Worm (Caenorhabditis elegans) whole organism, L1 larva: ENCODE results near the gene vha-13.

Source experiments
- C04F5.9 ChIP-seq: sonication (generic microtip); optimal IDR thresholded peaks from 2 replicates; lab custom pipeline; 2016; ENCODE audit warnings: missing genetic modification characterization, missing compliant biosample characterization
- C16A3.4 ChIP-seq: fragments of 150-350 bp; optimal IDR thresholded peaks from 2 replicates; lab custom pipeline; 2014; ENCODE audit warnings: missing biosample characterization, missing genetic modification characterization
- aha-1 ChIP-seq: fragments of 150-350 bp; optimal IDR thresholded peaks from 2 replicates; lab custom pipeline; 2014; ENCODE audit warnings: missing biosample characterization, missing genetic modification characterization
- alr-1 ChIP-seq: fragments of 200-800 bp; sonication (Bioruptor generic); optimal IDR thresholded peaks from 2 replicates; lab custom pipeline; 2018; ENCODE audit warnings: borderline replicate concordance, mild to moderate bottlenecking, missing genetic modification characterization, missing compliant biosample characterization
- aly-2 ChIP-seq: fragments of 150-350 bp; optimal IDR thresholded peaks from 2 replicates; lab custom pipeline; 2014; ENCODE audit warnings: missing biosample characterization, missing genetic modification characterization
- ama-1 ChIP-seq: fragments of 150-350 bp; optimal IDR thresholded peaks from 2 replicates; lab custom pipeline; 2014
- ceh-8 ChIP-seq: fragments of 200-800 bp; sonication (Bioruptor generic); optimal IDR thresholded peaks from 2 replicates; lab custom pipeline; 2018; ENCODE audit warnings: mild to moderate bottlenecking, missing genetic modification characterization, moderate library complexity, missing compliant biosample characterization
- ceh-88 ChIP-seq: fragments of 200-800 bp; sonication (Bioruptor generic); IDR thresholded peaks from 2 replicates; pipeline ENCODE4 v1.3.6; 2022; ENCODE audit warnings: missing genetic modification characterization, missing compliant biosample characterization
- ces-1 ChIP-seq: fragments of 150-350 bp; optimal IDR thresholded peaks from 2 replicates; lab custom pipeline; 2014; ENCODE audit warnings: missing biosample characterization, missing genetic modification reagents, missing genetic modification characterization
- dpl-1 ChIP-seq, 3 experiments: fragments of 150-350 bp in 2 of 3; sonication (generic microtip) in 1 of 3; optimal IDR thresholded peaks; 2 replicates each; lab custom pipeline; 2014 to 2017; ENCODE audit warnings: missing biosample characterization in 3 of 3, missing genetic modification characterization in 3 of 3, missing genetic modification reagents in 3 of 3
- dsc-1 ChIP-seq: sonication (generic microtip); optimal IDR thresholded peaks from 2 replicates; lab custom pipeline; 2016; ENCODE audit warnings: mild to moderate bottlenecking, missing genetic modification characterization, missing compliant biosample characterization
- efl-1 ChIP-seq, 4 experiments: fragments of 150-350 bp; optimal IDR thresholded peaks in 3 of 4; peaks in 1 of 4; 1 replicate in 1 of 4; 2 replicates in 3 of 4; lab custom pipeline; 2014; ENCODE audit warnings: missing biosample characterization in 2 of 4, missing genetic modification characterization in 2 of 4, missing genetic modification reagents in 2 of 4
- elt-2 ChIP-seq: sonication (generic microtip); optimal IDR thresholded peaks from 2 replicates; lab custom pipeline; 2016; ENCODE audit warnings: missing genetic modification characterization, mild to moderate bottlenecking, inconsistent platforms, missing compliant biosample characterization, missing genetic modification reagents
- fkh-10 ChIP-seq: sonication (generic microtip); optimal IDR thresholded peaks from 2 replicates; lab custom pipeline; 2017; ENCODE audit warnings: missing biosample characterization, missing genetic modification reagents, missing genetic modification characterization
- fkh-8 ChIP-seq: sonication (generic microtip); optimal IDR thresholded peaks from 2 replicates; lab custom pipeline; 2016; ENCODE audit warnings: mild to moderate bottlenecking, missing genetic modification characterization, missing compliant biosample characterization
- hlh-4 ChIP-seq: sonication (generic microtip); optimal IDR thresholded peaks from 2 replicates; lab custom pipeline; 2016; ENCODE audit warnings: mild to moderate bottlenecking, missing genetic modification characterization, missing compliant biosample characterization
- hpl-2 ChIP-seq: fragments of 150-350 bp; optimal IDR thresholded peaks from 2 replicates; lab custom pipeline; 2014; ENCODE audit warnings: missing biosample characterization, missing genetic modification reagents, missing genetic modification characterization
- lin-14 ChIP-seq: fragments of 200-800 bp; sonication (Bioruptor generic); optimal IDR thresholded peaks from 2 replicates; lab custom pipeline; 2018; ENCODE audit warnings: mild to moderate bottlenecking, missing genetic modification characterization, moderate library complexity, missing compliant biosample characterization
- lin-35 ChIP-seq, 2 experiments: fragments of 150-350 bp; optimal IDR thresholded peaks; 2 replicates each; lab custom pipeline; 2014; ENCODE audit warnings: missing biosample characterization in 2 of 2, missing genetic modification characterization in 2 of 2, missing genetic modification reagents in 2 of 2
- lin-39 ChIP-seq: fragments of 150-350 bp; optimal IDR thresholded peaks from 2 replicates; lab custom pipeline; 2014; ENCODE audit warnings: missing biosample characterization, missing genetic modification reagents, missing genetic modification characterization
- lsy-2 ChIP-seq, 2 experiments: fragments of 150-350 bp; optimal IDR thresholded peaks; 2 replicates each; lab custom pipeline; 2014; ENCODE audit warnings: missing biosample characterization in 2 of 2, missing genetic modification characterization in 2 of 2
- mdl-1 ChIP-seq, 2 experiments: fragments of 150-350 bp; optimal IDR thresholded peaks; 2 replicates each; lab custom pipeline; 2014 to 2017; ENCODE audit warnings: missing biosample characterization in 2 of 2, missing genetic modification characterization in 2 of 2, inconsistent platforms in 1 of 2
- mef-2 ChIP-seq: fragments of 150-350 bp; optimal IDR thresholded peaks from 2 replicates; lab custom pipeline; 2014; ENCODE audit warnings: missing biosample characterization, missing genetic modification characterization
- mep-1 ChIP-seq: fragments of 150-350 bp; optimal IDR thresholded peaks from 2 replicates; lab custom pipeline; 2014; ENCODE audit warnings: missing biosample characterization, missing genetic modification characterization
- nhr-11 ChIP-seq: fragments of 150-350 bp; optimal IDR thresholded peaks from 2 replicates; lab custom pipeline; 2014; ENCODE audit warnings: missing biosample characterization, missing genetic modification characterization
- nhr-12 ChIP-seq: sonication (generic microtip); optimal IDR thresholded peaks from 2 replicates; lab custom pipeline; 2017; ENCODE audit warnings: missing biosample characterization, missing genetic modification characterization
- nhr-20 ChIP-seq: sonication (generic microtip); optimal IDR thresholded peaks from 2 replicates; lab custom pipeline; 2016; ENCODE audit warnings: mild to moderate bottlenecking, missing genetic modification characterization, missing compliant biosample characterization
- nhr-237 ChIP-seq: fragments of 150-350 bp; optimal IDR thresholded peaks from 2 replicates; lab custom pipeline; 2014; ENCODE audit warnings: missing biosample characterization, missing genetic modification characterization
- nhr-28 ChIP-seq: fragments of 150-350 bp; optimal IDR thresholded peaks from 2 replicates; lab custom pipeline; 2014; ENCODE audit warnings: missing biosample characterization, missing genetic modification characterization
- nhr-47 ChIP-seq: sonication (generic microtip); optimal IDR thresholded peaks from 2 replicates; lab custom pipeline; 2016; ENCODE audit warnings: mild to moderate bottlenecking, missing genetic modification characterization, moderate library complexity, missing compliant biosample characterization
- nhr-71 ChIP-seq: sonication (generic microtip); optimal IDR thresholded peaks from 2 replicates; lab custom pipeline; 2016; ENCODE audit warnings: mild to moderate bottlenecking, missing genetic modification characterization, moderate library complexity, missing compliant biosample characterization
- nhr-77 ChIP-seq: fragments of 150-350 bp; optimal IDR thresholded peaks from 2 replicates; lab custom pipeline; 2014; ENCODE audit warnings: missing biosample characterization, missing genetic modification characterization
- nhr-90 ChIP-seq: sonication (generic microtip); optimal IDR thresholded peaks from 2 replicates; lab custom pipeline; 2016; ENCODE audit warnings: mild to moderate bottlenecking, missing genetic modification characterization, missing compliant biosample characterization; ENCODE audit not compliant: poor library complexity
- rnt-1 ChIP-seq: sonication (generic microtip); optimal IDR thresholded peaks from 2 replicates; lab custom pipeline; 2016; ENCODE audit warnings: mild to moderate bottlenecking, missing genetic modification characterization, moderate library complexity, missing compliant biosample characterization
- skn-1 ChIP-seq: fragments of 150-350 bp; optimal IDR thresholded peaks from 2 replicates; lab custom pipeline; 2014; ENCODE audit warnings: missing biosample characterization, missing genetic modification characterization
- snu-23 ChIP-seq: sonication (generic microtip); optimal IDR thresholded peaks from 2 replicates; lab custom pipeline; 2016; ENCODE audit warnings: missing genetic modification characterization, missing compliant biosample characterization
- sox-4 ChIP-seq: sonication (generic microtip); optimal IDR thresholded peaks from 2 replicates; lab custom pipeline; 2016; ENCODE audit warnings: missing genetic modification characterization, missing compliant biosample characterization
- swsn-7 ChIP-seq: sonication (generic microtip); optimal IDR thresholded peaks from 2 replicates; lab custom pipeline; 2016; ENCODE audit warnings: missing genetic modification characterization, missing compliant biosample characterization
- tbx-2 ChIP-seq: sonication (generic microtip); optimal IDR thresholded peaks from 2 replicates; lab custom pipeline; 2016; ENCODE audit warnings: missing genetic modification characterization, missing compliant biosample characterization
- unc-62 ChIP-seq: fragments of 150-350 bp; optimal IDR thresholded peaks from 2 replicates; lab custom pipeline; 2014; ENCODE audit warnings: missing biosample characterization, missing genetic modification reagents, missing genetic modification characterization
- unc-98 ChIP-seq: fragments of 200-800 bp; sonication (Bioruptor generic); IDR thresholded peaks from 2 replicates; pipeline ENCODE4 v1.3.6; 2022; ENCODE audit warnings: missing genetic modification characterization, missing compliant biosample characterization
- xbp-1 ChIP-seq: sonication (generic microtip); optimal IDR thresholded peaks from 2 replicates; lab custom pipeline; 2016; ENCODE audit warnings: missing genetic modification characterization, missing compliant biosample characterization
- zag-1 ChIP-seq: fragments of 150-350 bp; optimal IDR thresholded peaks from 2 replicates; lab custom pipeline; 2014; ENCODE audit warnings: missing biosample characterization, missing genetic modification characterization
- ztf-4 ChIP-seq: fragments of 150-350 bp; optimal IDR thresholded peaks from 2 replicates; lab custom pipeline; 2014; ENCODE audit warnings: missing biosample characterization, missing genetic modification characterization

vha-13 gene

ce11 chrV:14350949-14351348 lies 560 bp upstream of the vha-13 start (continued):
- TF ChIP-seq sox-4: peak; percentile 8
- peak; percentile 86 for TF ChIP-seq nhr-77
- peak; percentile 73 for TF ChIP-seq skn-1 (tag; lab: Kevin White, UChicago)
- TF ChIP-seq unc-98 (GFP tag; lab: Robert Waterston, UW): no peak
- TF ChIP-seq dsc-1: peak; percentile 35
- no peak for TF ChIP-seq zag-1 (tag; lab: Kevin White, UChicago)
- peak; percentile 71 for TF ChIP-seq xbp-1 (tag; lab: Kevin White, UChicago)
- peak; percentile 58 for TF ChIP-seq nhr-237 (tag; lab: Kevin White, UChicago)
- peak; percentile 65 to 75 (median 72) for TF ChIP-seq dpl-1 (GFP tag; optimal IDR thresholded peaks at IDR 0.05; lab: Kevin White, UChicago)

DNA sequence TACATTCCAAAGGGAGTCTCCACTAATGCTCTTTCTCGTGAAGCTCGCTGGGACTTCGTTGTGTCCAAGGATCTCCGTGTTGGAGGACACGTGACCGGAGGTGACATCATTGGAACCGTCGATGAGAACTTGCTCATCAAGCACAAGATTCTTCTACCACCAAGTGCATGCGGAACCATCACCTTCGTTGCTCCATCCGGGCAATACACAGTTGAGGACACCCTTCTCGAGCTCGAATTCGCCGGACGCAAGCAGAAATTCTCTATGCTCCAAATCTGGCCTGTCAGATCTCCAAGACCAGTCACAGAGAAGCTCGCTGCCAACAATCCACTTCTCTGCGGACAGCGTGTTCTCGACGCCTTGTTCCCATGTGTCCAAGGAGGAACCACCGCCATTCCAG lies 523 bp downstream of the vha-13 start:
- TF ChIP-seq hlh-4 (tag; lab: Kevin White, UChicago) (no peak), lin-39 (tag; lab: Kevin White, UChicago) (no peak), snu-23 (no peak), unc-62 (GFP tag; lab: Kevin White, UChicago) (no peak), nhr-11 (tag; lab: Kevin White, UChicago) (no peak), alr-1 (tag; lab: Kevin White, UChicago) (no peak), zag-1 (tag; lab: Kevin White, UChicago) (no peak), xbp-1 (tag; lab: Kevin White, UChicago) (no peak), C04F5.9 (tag; lab: Kevin White, UChicago) (no peak), mef-2 (no peak), fkh-8 (tag; lab: Kevin White, UChicago) (no peak), lsy-2 (tag; optimal IDR thresholded peaks at IDR 0.05; lab: Kevin White, UChicago) (no peak), aha-1 (tag; lab: Kevin White, UChicago) (no peak), nhr-237 (tag; lab: Kevin White, UChicago) (no peak), fkh-10 (GFP tag; lab: Kevin White, UChicago) (no peak), ceh-8 (GFP tag; lab: Kevin White, UChicago) (no peak), ceh-88 (GFP tag; lab: Robert Waterston, UW) (no peak), nhr-20 (tag; lab: Kevin White, UChicago) (no peak), nhr-28 (no peak), nhr-12 (no peak)
- TF ChIP-seq, all 84 proteins: peak for 0

DNA sequence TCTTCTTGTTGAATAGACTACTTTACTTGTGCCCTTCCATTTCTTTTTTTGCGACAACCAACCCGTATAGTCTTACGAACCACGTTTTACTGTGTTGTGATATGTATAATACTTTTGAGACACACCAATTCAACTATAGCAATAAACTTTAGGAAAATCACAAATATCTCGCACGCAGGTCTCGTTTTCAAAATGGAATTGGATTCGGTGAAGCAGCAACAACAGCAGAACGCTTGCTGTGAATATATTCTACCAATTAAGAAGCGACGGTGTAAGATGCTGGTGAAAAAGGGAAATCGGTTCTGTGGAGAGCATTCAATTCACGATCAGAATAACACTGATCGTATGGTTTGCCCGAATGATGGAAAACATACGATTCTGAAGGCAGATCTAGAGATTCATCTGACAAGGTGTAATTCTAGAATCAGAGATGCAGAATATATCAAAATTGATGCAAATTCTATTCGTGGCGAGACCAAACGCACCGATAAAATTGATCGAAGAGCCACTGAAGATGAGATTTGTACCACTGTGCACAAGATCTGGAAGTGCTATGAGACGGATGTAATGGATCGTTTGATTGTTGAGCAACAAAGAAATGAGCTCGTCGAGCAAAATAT lies 2.9 kb downstream of the vha-13 start, which contains the start of gene Y49A3A.3:
Gene Y49A3A.3, plus strand, starts transcription at position 153 of the 620 bp plus-strand sequence.
- TF ChIP-seq nhr-20 (tag; lab: Kevin White, UChicago) (peak; percentile 15), ama-1 (lab: Kevin White, UChicago) (peak; percentile 7), hpl-2 (no peak), tbx-2 (tag; lab: Kevin White, UChicago) (no peak), swsn-7 (tag; lab: Kevin White, UChicago) (no peak), snu-23 (peak; percentile 10), mef-2 (no peak), mdl-1 (tag; optimal IDR thresholded peaks at IDR 0.05; lab: Kevin White, UChicago) (no peak), C16A3.4 (tag; lab: Kevin White, UChicago) (no peak), elt-2 (tag; lab: Kevin White, UChicago) (peak; percentile 15), mep-1 (tag; lab: Kevin White, UChicago) (no peak), lin-35 (GFP tag; optimal IDR thresholded peaks at IDR 0.05; lab: Kevin White, UChicago) (peak in 1 of 2 experiments; percentile 34), ces-1 (GFP tag; lab: Kevin White, UChicago) (no peak), efl-1 (optimal IDR thresholded peaks at IDR 0.05; lab: Kevin White, UChicago) (peak; percentile 9 to 32), efl-1 (GFP tag; optimal IDR thresholded peaks at IDR 0.05 in 1 of 2; lab: Kevin White, UChicago) (peak in 1 of 2 experiments; percentile 95), nhr-47 (tag; lab: Kevin White, UChicago) (peak; percentile 20), lin-14 (GFP tag; lab: Kevin White, UChicago) (no peak), nhr-71 (tag; lab: Kevin White, UChicago) (peak; percentile 60), ceh-8 (GFP tag; lab: Kevin White, UChicago) (no peak), aly-2 (tag; lab: Kevin White, UChicago) (peak; percentile 98), nhr-90 (tag; lab: Kevin White, UChicago) (peak; percentile 67), ztf-4 (peak; percentile 29), rnt-1 (peak; percentile 11)
- TF ChIP-seq, all 84 proteins: peak for 12
